Worm (Caenorhabditis elegans) whole organism, L4 larva: ENCODE data around the gene B0464.6.
A peak's percentile ranks its signal among the peaks of the same experiment; 100 is the strongest.

Experiments used
- D1046.2 ChIP-seq: fragments of 200-800 bp; sonication (Bioruptor generic); IDR thresholded peaks from 2 replicates; pipeline ENCODE4 v1.3.6; 2022; ENCODE audit warnings: missing genetic modification characterization, missing compliant biosample characterization
- F26F4.8 ChIP-seq: fragments of 200-800 bp; sonication (Bioruptor generic); conservative IDR thresholded peaks from 2 replicates; pipeline ENCODE4 v1.3.6; 2022; ENCODE audit warnings: missing genetic modification characterization, missing compliant biosample characterization
- Y105C5A.15 ChIP-seq: fragments of 200-800 bp; sonication (Bioruptor generic); IDR thresholded peaks from 2 replicates; pipeline ENCODE4 v1.3.6; 2022; ENCODE audit warnings: missing genetic modification characterization, missing compliant biosample characterization
- Y75B8A.6 ChIP-seq: fragments of 200-800 bp; sonication (Bioruptor generic); IDR thresholded peaks from 2 replicates; pipeline ENCODE4 v1.3.6; 2022; ENCODE audit warnings: missing genetic modification reagents, missing genetic modification characterization, missing compliant biosample characterization
- ZK337.2 ChIP-seq: fragments of 200-800 bp; sonication (Bioruptor generic); IDR thresholded peaks from 2 replicates; pipeline ENCODE4 v1.3.6; 2022; ENCODE audit warnings: missing genetic modification reagents, missing genetic modification characterization, missing compliant biosample characterization
- ZK546.5 ChIP-seq, 2 experiments: sonication (generic microtip); optimal IDR thresholded peaks; 2 replicates each; lab custom pipeline; 2017; ENCODE audit warnings: missing biosample characterization in 2 of 2, missing genetic modification characterization in 2 of 2
- aha-1 ChIP-seq: fragments of 150-350 bp; peaks from one replicate; lab custom pipeline; 2014; ENCODE audit warnings: missing biosample characterization, missing genetic modification characterization
- aly-2 ChIP-seq: sonication (generic microtip); optimal IDR thresholded peaks from 2 replicates; lab custom pipeline; 2018; ENCODE audit warnings: missing biosample characterization, missing genetic modification characterization
- ama-1 ChIP-seq: fragments of 150-350 bp; optimal IDR thresholded peaks from 2 replicates; lab custom pipeline; 2014; ENCODE audit warnings: inconsistent platforms, mixed read lengths
- arid-1 ChIP-seq: fragments of 200-800 bp; sonication (Bioruptor generic); conservative IDR thresholded peaks from 2 replicates; pipeline ENCODE4 v1.3.6; 2022; ENCODE audit warnings: missing genetic modification reagents, missing genetic modification characterization, missing compliant biosample characterization
- attf-4 ChIP-seq: sonication (generic microtip); optimal IDR thresholded peaks from 3 replicates; lab custom pipeline; 2017; ENCODE audit warnings: missing biosample characterization, missing genetic modification characterization
- ceh-20 ChIP-seq: fragments of 200-800 bp; sonication (Bioruptor generic); IDR thresholded peaks from 2 replicates; pipeline ENCODE4 v1.3.6; 2022; ENCODE audit warnings: missing genetic modification reagents, missing genetic modification characterization, missing compliant biosample characterization
- ceh-28 ChIP-seq: fragments of 150-350 bp; optimal IDR thresholded peaks from 2 replicates; lab custom pipeline; 2014; ENCODE audit warnings: missing biosample characterization, missing genetic modification reagents, missing genetic modification characterization
- ces-1 ChIP-seq: fragments of 150-350 bp; sonication (generic microtip); optimal IDR thresholded peaks from 4 replicates; lab custom pipeline; 2014; ENCODE audit warnings: missing biosample characterization, missing genetic modification reagents, missing genetic modification characterization
- ctbp-1 ChIP-seq: fragments of 200-800 bp; sonication (Bioruptor generic); IDR thresholded peaks from 2 replicates; pipeline ENCODE4 v1.3.6; 2022; ENCODE audit warnings: missing genetic modification reagents, missing genetic modification characterization, missing compliant biosample characterization
- daf-12 ChIP-seq: fragments of 150-350 bp; optimal IDR thresholded peaks from 2 replicates; lab custom pipeline; 2014; ENCODE audit warnings: missing biosample characterization, missing genetic modification reagents, missing genetic modification characterization
- daf-19 ChIP-seq: fragments of 200-800 bp; sonication (Bioruptor generic); conservative IDR thresholded peaks from 2 replicates; pipeline ENCODE4 v1.3.6; 2022; ENCODE audit warnings: missing genetic modification characterization, missing compliant biosample characterization
- dmd-6 ChIP-seq: fragments of 200-800 bp; sonication (Bioruptor generic); IDR thresholded peaks from 2 replicates; pipeline ENCODE4 v1.3.6; 2022; ENCODE audit warnings: missing genetic modification reagents, missing genetic modification characterization, missing compliant biosample characterization
- dmd-9 ChIP-seq: fragments of 200-800 bp; sonication (Bioruptor generic); IDR thresholded peaks from 2 replicates; pipeline ENCODE4 v1.3.6; 2022; ENCODE audit warnings: missing genetic modification reagents, missing genetic modification characterization, missing compliant biosample characterization
- duxl-1 ChIP-seq: sonication (generic microtip); optimal IDR thresholded peaks from 2 replicates; lab custom pipeline; 2016; ENCODE audit warnings: mild to moderate bottlenecking, missing genetic modification characterization, moderate library complexity, missing compliant biosample characterization; ENCODE audit not compliant: poor library complexity
- fkh-10 ChIP-seq: fragments of 150-350 bp; optimal IDR thresholded peaks from 2 replicates; lab custom pipeline; 2014; ENCODE audit warnings: missing biosample characterization, missing genetic modification reagents, missing genetic modification characterization
- hif-1 ChIP-seq, 2 experiments: sonication (generic microtip); optimal IDR thresholded peaks; 2 replicates each; lab custom pipeline; 2016 to 2017; ENCODE audit warnings: missing compliant biosample characterization in 2 of 2, missing genetic modification characterization in 2 of 2, missing genetic modification reagents in 2 of 2, missing genotype in 2 of 2, mild to moderate bottlenecking in 1 of 2
- hmg-1.1 ChIP-seq: fragments of 200-800 bp; sonication (Bioruptor generic); IDR thresholded peaks from 2 replicates; pipeline ENCODE4 v1.3.6; 2022; ENCODE audit warnings: missing genetic modification reagents, missing genetic modification characterization, missing compliant biosample characterization
- lim-7 ChIP-seq: fragments of 200-800 bp; sonication (Bioruptor generic); IDR thresholded peaks from 2 replicates; pipeline ENCODE4 v1.3.6; 2022; ENCODE audit warnings: missing genetic modification characterization, missing compliant biosample characterization
- lin-1 ChIP-seq: fragments of 200-800 bp; sonication (Bioruptor generic); IDR thresholded peaks from 2 replicates; pipeline ENCODE4 v1.3.6; 2022; ENCODE audit warnings: missing genetic modification reagents, missing genetic modification characterization, missing compliant biosample characterization
- lin-39 ChIP-seq: fragments of 150-350 bp; optimal IDR thresholded peaks from 2 replicates; lab custom pipeline; 2014; ENCODE audit warnings: missing biosample characterization, missing genetic modification reagents, missing genetic modification characterization
- lsy-2 ChIP-seq, 2 experiments: fragments of 150-350 bp in 1 of 2; sonication (generic microtip) in 1 of 2; optimal IDR thresholded peaks; 2 replicates each; lab custom pipeline; 2014 to 2017; ENCODE audit warnings: missing biosample characterization in 2 of 2, missing genetic modification characterization in 2 of 2
- madf-9 ChIP-seq: fragments of 200-800 bp; sonication (Bioruptor generic); conservative IDR thresholded peaks from 2 replicates; pipeline ENCODE4 v1.3.6; 2022; ENCODE audit warnings: missing genetic modification reagents, missing genetic modification characterization, missing compliant biosample characterization
- mdl-1 ChIP-seq, 2 experiments: fragments of 150-350 bp in 1 of 2; sonication (generic microtip) in 1 of 2; optimal IDR thresholded peaks; 2 replicates each; lab custom pipeline; 2014 to 2017; ENCODE audit warnings: missing biosample characterization in 2 of 2, missing genetic modification characterization in 2 of 2
- mes-2 ChIP-seq: sonication (generic microtip); optimal IDR thresholded peaks from 2 replicates; lab custom pipeline; 2016; ENCODE audit warnings: missing genotype, mild to moderate bottlenecking, missing genetic modification characterization, missing compliant biosample characterization; ENCODE audit not compliant: poor library complexity, severe bottlenecking
- nhr-10 ChIP-seq: fragments of 150-350 bp; optimal IDR thresholded peaks from 2 replicates; lab custom pipeline; 2014; ENCODE audit warnings: missing biosample characterization, missing genetic modification characterization
- nhr-102 ChIP-seq: sonication (generic microtip); optimal IDR thresholded peaks from 2 replicates; lab custom pipeline; 2016; ENCODE audit warnings: mild to moderate bottlenecking, missing genetic modification characterization, moderate library complexity, missing compliant biosample characterization
- nhr-25 ChIP-seq: sonication (generic microtip); optimal IDR thresholded peaks from 2 replicates; lab custom pipeline; 2017; ENCODE audit warnings: missing genetic modification characterization, mild to moderate bottlenecking, missing compliant biosample characterization, antibody characterized with exemption, moderate library complexity, borderline replicate concordance; ENCODE audit not compliant: insufficient read depth
- nhr-41 ChIP-seq: fragments of 200-800 bp; sonication (Bioruptor generic); IDR thresholded peaks from 2 replicates; pipeline ENCODE4 v1.3.6; 2022; ENCODE audit warnings: missing genetic modification reagents, missing genetic modification characterization, missing compliant biosample characterization
- nhr-77 ChIP-seq: fragments of 150-350 bp; optimal IDR thresholded peaks from 2 replicates; lab custom pipeline; 2014; ENCODE audit warnings: missing biosample characterization, missing genetic modification characterization
- php-3 ChIP-seq: fragments of 200-800 bp; sonication (Bioruptor generic); IDR thresholded peaks from 2 replicates; pipeline ENCODE4 v1.3.6; 2022; ENCODE audit warnings: missing genetic modification reagents, missing genetic modification characterization, missing compliant biosample characterization
- pqm-1 ChIP-seq: sonication (generic microtip); optimal IDR thresholded peaks from 2 replicates; lab custom pipeline; 2017; ENCODE audit warnings: missing biosample characterization, missing genetic modification characterization
- rbr-2 ChIP-seq: sonication (generic microtip); optimal IDR thresholded peaks from 2 replicates; lab custom pipeline; 2016; ENCODE audit warnings: missing genotype, missing genetic modification characterization, missing compliant biosample characterization
- sdz-12 ChIP-seq: fragments of 200-800 bp; sonication (Bioruptor generic); optimal IDR thresholded peaks from 2 replicates; lab custom pipeline; 2018; ENCODE audit warnings: mild to moderate bottlenecking, missing genetic modification characterization, missing compliant biosample characterization
- set-16 ChIP-seq: fragments of 200-800 bp; sonication (Bioruptor generic); IDR thresholded peaks from 2 replicates; pipeline ENCODE4 v1.3.6; 2022; ENCODE audit warnings: missing genetic modification reagents, missing genetic modification characterization, missing compliant biosample characterization
- snpc-1.2 ChIP-seq: fragments of 200-800 bp; sonication (Bioruptor generic); IDR thresholded peaks from 2 replicates; pipeline ENCODE4 v1.3.6; 2022; ENCODE audit warnings: missing genetic modification reagents, missing genetic modification characterization, missing compliant biosample characterization
- spr-3 ChIP-seq: fragments of 200-800 bp; sonication (Bioruptor generic); optimal IDR thresholded peaks from 2 replicates; lab custom pipeline; 2018; ENCODE audit warnings: mild to moderate bottlenecking, missing genetic modification characterization, missing compliant biosample characterization
- tag-97 ChIP-seq: fragments of 200-800 bp; sonication (Bioruptor generic); IDR thresholded peaks from 2 replicates; pipeline ENCODE4 v1.3.6; 2022; ENCODE audit warnings: missing genetic modification characterization, missing compliant biosample characterization
- tra-1 ChIP-seq: fragments of 200-800 bp; sonication (Bioruptor generic); IDR thresholded peaks from 2 replicates; pipeline ENCODE4 v1.3.6; 2022; ENCODE audit warnings: missing genetic modification reagents, missing genetic modification characterization, missing compliant biosample characterization
- unc-39 ChIP-seq: sonication (generic microtip); optimal IDR thresholded peaks from 2 replicates; lab custom pipeline; 2017; ENCODE audit warnings: missing biosample characterization, missing genetic modification characterization
- unc-62 ChIP-seq, 3 experiments: fragments of 150-350 bp in 1 of 3; sonication (generic microtip); optimal IDR thresholded peaks in 2 of 3; peaks in 1 of 3; 1 replicate in 1 of 3; 2 replicates in 2 of 3; lab custom pipeline; 2014 to 2017; ENCODE audit warnings: missing biosample characterization in 3 of 3, missing genetic modification characterization in 3 of 3, missing genetic modification reagents in 3 of 3, missing genotype in 1 of 3
- zag-1 ChIP-seq: fragments of 150-350 bp; optimal IDR thresholded peaks from 2 replicates; lab custom pipeline; 2014; ENCODE audit warnings: missing biosample characterization, missing genetic modification characterization
- ztf-11 ChIP-seq: fragments of 150-350 bp; optimal IDR thresholded peaks from 2 replicates; lab custom pipeline; 2014; ENCODE audit warnings: missing biosample characterization, missing genetic modification characterization
- ztf-7 ChIP-seq: fragments of 150-350 bp; optimal IDR thresholded peaks from 2 replicates; lab custom pipeline; 2014; ENCODE audit warnings: missing biosample characterization, missing genetic modification characterization

The B0464.6 gene

DNA sequence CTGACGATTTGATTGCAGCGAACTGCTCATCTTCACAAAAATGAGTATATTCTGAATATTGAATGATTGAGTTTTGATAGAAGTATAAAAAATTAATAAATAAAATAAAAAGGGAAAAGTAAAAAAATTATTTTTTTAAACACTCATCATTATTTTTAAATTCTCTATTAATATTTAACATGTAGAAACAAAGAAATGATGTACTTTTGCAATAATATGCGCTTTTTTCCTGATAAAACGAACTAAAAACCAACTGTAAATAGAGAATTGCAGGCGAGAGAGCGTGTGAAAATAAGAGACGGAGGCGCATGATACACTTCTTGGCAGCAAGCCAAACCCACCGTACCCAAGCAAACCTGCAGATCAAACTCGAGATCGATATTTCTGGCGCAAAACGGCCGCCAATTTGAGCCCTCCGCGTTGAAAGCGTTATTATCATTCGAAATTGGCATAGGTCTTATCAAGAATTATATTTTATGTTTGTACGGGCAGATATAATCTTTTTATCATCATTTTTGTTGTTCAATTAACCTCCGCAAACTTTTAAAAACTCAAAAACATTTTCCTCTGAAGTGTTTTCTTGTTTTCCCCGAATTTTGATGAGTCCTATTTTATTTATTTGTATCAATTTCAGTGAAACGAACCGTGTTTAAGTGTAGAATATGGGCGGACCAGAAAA, 9.6 kb downstream of the B0464.6 start, which contains the start of the genes rheb-1 and spk-1 (continued):
- peak; percentile 88 for TF ChIP-seq lin-1
- TF ChIP-seq tra-1: peak; percentile 91
- peak in 1 of 2 experiments; percentile 64 for TF ChIP-seq mdl-1 (tag; optimal IDR thresholded peaks at IDR 0.05; lab: Kevin White, UChicago)
- no peak for TF ChIP-seq unc-62 (GFP tag; optimal IDR thresholded peaks at IDR 0.05 in 1 of 2; lab: Kevin White, UChicago)
- TF ChIP-seq unc-62 (tag; optimal IDR thresholded peaks at IDR 0.05; lab: Kevin White, UChicago): no peak
- TF ChIP-seq lsy-2 (tag; optimal IDR thresholded peaks at IDR 0.05; lab: Kevin White, UChicago): peak; percentile 97 to 99
- TF ChIP-seq ctbp-1: peak; percentile 80
- no peak for TF ChIP-seq snpc-1.2 (GFP tag; lab: Robert Waterston, UW)
- TF ChIP-seq aly-2 (tag; lab: Kevin White, UChicago): no peak
- TF ChIP-seq daf-12: no peak
- peak; percentile 29 to 83 for TF ChIP-seq hif-1 (tag; optimal IDR thresholded peaks at IDR 0.05; lab: Kevin White, UChicago)
- peak; percentile 97 for TF ChIP-seq dmd-6
- TF ChIP-seq rbr-2: peak; percentile 89
- peak; percentile 64 for TF ChIP-seq spr-3 (GFP tag; lab: Kevin White, UChicago)
- peak; percentile 91 for TF ChIP-seq ceh-20 (GFP tag; lab: Robert Waterston, UW)
- peak; percentile 93 for TF ChIP-seq nhr-77
- TF ChIP-seq ztf-11 (tag; lab: Kevin White, UChicago): no peak
- peak; percentile 64; the same call in 1 of the 2 replicates for TF ChIP-seq madf-9 (GFP tag; lab: Robert Waterston, UW)
- no peak for TF ChIP-seq dmd-9
- TF ChIP-seq mes-2 (tag; lab: Kevin White, UChicago): peak; percentile 94
- TF ChIP-seq Y105C5A.15 (GFP tag; lab: Robert Waterston, UW): no peak
- TF ChIP-seq daf-19 (GFP tag; lab: Robert Waterston, UW): no peak
- TF ChIP-seq ces-1: no peak
- peak; percentile 68 for TF ChIP-seq ztf-7 (tag; lab: Kevin White, UChicago)
- TF ChIP-seq nhr-10 (tag; lab: Kevin White, UChicago): peak; percentile 45
- no peak for TF ChIP-seq tag-97 (GFP tag; lab: Robert Waterston, UW)
- peak; percentile 80 for TF ChIP-seq fkh-10 (GFP tag; lab: Kevin White, UChicago)
- TF ChIP-seq ZK546.5 (tag; optimal IDR thresholded peaks at IDR 0.05; lab: Kevin White, UChicago): peak; percentile 21 to 95
- TF ChIP-seq D1046.2 (GFP tag; lab: Robert Waterston, UW): no peak
- no peak for TF ChIP-seq zag-1
- peak; percentile 49 for TF ChIP-seq duxl-1 (tag; lab: Kevin White, UChicago)
- peak; percentile 63 for TF ChIP-seq ceh-28 (tag; lab: Kevin White, UChicago)
- TF ChIP-seq ama-1 (lab: Kevin White, UChicago): peak; percentile 18
- TF ChIP-seq sdz-12 (GFP tag; lab: Kevin White, UChicago): no peak
- TF ChIP-seq aha-1 (tag; lab: Kevin White, UChicago): peak; percentile 91
- no peak for TF ChIP-seq F26F4.8 (GFP tag; lab: Robert Waterston, UW)
- no peak for TF ChIP-seq lin-39
- TF ChIP-seq lim-7 (GFP tag; lab: Robert Waterston, UW): no peak
- peak; percentile 29; the same call in 1 of the 2 replicates for TF ChIP-seq Y75B8A.6 (GFP tag; lab: Robert Waterston, UW)
- TF ChIP-seq ZK337.2: no peak
- TF ChIP-seq set-16: peak; percentile 61
- TF ChIP-seq nhr-25 (tag; lab: Kevin White, UChicago): peak; percentile 67
- peak; percentile 77; the same call in 1 of the 2 replicates for TF ChIP-seq hmg-1.1
- peak; percentile 85 for TF ChIP-seq arid-1 (GFP tag; lab: Robert Waterston, UW)
- peak; percentile 89 for TF ChIP-seq nhr-102 (tag; lab: Kevin White, UChicago)
- TF ChIP-seq pqm-1 (tag; lab: Kevin White, UChicago): peak; percentile 53
- peak; percentile 88 for TF ChIP-seq php-3 (GFP tag; lab: Robert Waterston, UW)
- 0 out of 2 replicates have a peak, but pooled peaks have one; percentile 22 for TF ChIP-seq nhr-41 (GFP tag; lab: Robert Waterston, UW)
- TF ChIP-seq attf-4 (tag; lab: Kevin White, UChicago): no peak
- TF ChIP-seq unc-39 (tag; lab: Kevin White, UChicago): no peak
